Worm (Caenorhabditis elegans) whole organism, midembryonic: ENCODE measurements around the gene gar-3.

ENCODE experiments used
- T22C8.4 ChIP-seq: fragments of 200-800 bp; sonication (Bioruptor generic); IDR thresholded peaks from 2 replicates; pipeline ENCODE4 v1.3.6; 2022; ENCODE audit warnings: missing genetic modification characterization, missing compliant biosample characterization
- cog-1 ChIP-seq: sonication (generic microtip); optimal IDR thresholded peaks from 2 replicates; lab custom pipeline; 2016; ENCODE audit warnings: missing genetic modification characterization, missing compliant biosample characterization
- flt-1 ChIP-seq: fragments of 200-800 bp; sonication (Bioruptor generic); IDR thresholded peaks from 2 replicates; pipeline ENCODE4 v1.3.6; 2022; ENCODE audit warnings: missing genetic modification characterization, missing compliant biosample characterization
- klf-2 ChIP-seq: fragments of 200-800 bp; sonication (Bioruptor generic); conservative IDR thresholded peaks from 2 replicates; pipeline ENCODE4 v1.3.6; 2022; ENCODE audit warnings: missing genetic modification reagents, missing genetic modification characterization, missing compliant biosample characterization
- med-1 ChIP-seq: sonication (generic microtip); optimal IDR thresholded peaks from 2 replicates; lab custom pipeline; 2017; ENCODE audit warnings: missing genetic modification characterization, mild to moderate bottlenecking, missing compliant biosample characterization, antibody characterized with exemption, missing genetic modification reagents; ENCODE audit not compliant: insufficient read depth
- ref-1 ChIP-seq: fragments of 200-800 bp; sonication (Bioruptor generic); conservative IDR thresholded peaks from 2 replicates; pipeline ENCODE4 v1.3.6; 2022; ENCODE audit warnings: missing genetic modification reagents, missing genetic modification characterization, missing compliant biosample characterization
- tab-1 ChIP-seq: fragments of 200-800 bp; sonication (Bioruptor generic); IDR thresholded peaks from 2 replicates; pipeline ENCODE4 v1.3.6; 2022; ENCODE audit warnings: missing genetic modification characterization, missing compliant biosample characterization
- ztf-23 ChIP-seq: fragments of 200-800 bp; sonication (Bioruptor generic); IDR thresholded peaks from 2 replicates; pipeline ENCODE4 v1.3.6; 2022; ENCODE audit warnings: missing genetic modification reagents, missing genetic modification characterization, missing compliant biosample characterization
- ztf-29 ChIP-seq: fragments of 200-800 bp; sonication (Bioruptor generic); IDR thresholded peaks from 2 replicates; pipeline ENCODE4 v1.3.6; 2022; ENCODE audit warnings: missing genetic modification reagents, missing genetic modification characterization, missing compliant biosample characterization

The gar-3 gene

ce11 chrV:14579619-14580018 is at the start of gene gar-3:
Gene gar-3, minus strand, starts transcription at chrV:14579719.
- TF ChIP-seq ztf-23 (GFP tag; lab: Robert Waterston, UW) = no peak
- TF ChIP-seq ref-1 (GFP tag; lab: Robert Waterston, UW) = no peak
- no peak for TF ChIP-seq cog-1 (tag; lab: Kevin White, UChicago)
- no peak for TF ChIP-seq tab-1 (GFP tag; lab: Robert Waterston, UW)
- TF ChIP-seq med-1 (GFP tag; lab: Kevin White, UChicago) = no peak
- no peak for TF ChIP-seq ztf-29
- no peak for TF ChIP-seq flt-1
- no peak for TF ChIP-seq klf-2 (GFP tag; lab: Robert Waterston, UW)
- TF ChIP-seq T22C8.4 = no peak

ce11 chrV:14625662-14626061 is 46.1 kb upstream of the gar-3 start:
- no peak for TF ChIP-seq cog-1 (tag; lab: Kevin White, UChicago)
- TF ChIP-seq ztf-29 = no peak
- no peak for TF ChIP-seq tab-1 (GFP tag; lab: Robert Waterston, UW)
- TF ChIP-seq ref-1 (GFP tag; lab: Robert Waterston, UW) = no peak
- no peak for TF ChIP-seq klf-2 (GFP tag; lab: Robert Waterston, UW)
- no peak for TF ChIP-seq ztf-23 (GFP tag; lab: Robert Waterston, UW)
- no peak for TF ChIP-seq flt-1
- TF ChIP-seq T22C8.4 = no peak
- TF ChIP-seq med-1 (GFP tag; lab: Kevin White, UChicago) = no peak

ce11 chrV:14620835-14621234 is 41.3 kb upstream of the gar-3 start, which contains the start of gene hot-1:
Gene hot-1, plus strand, starts transcription at chrV:14621135.
- TF ChIP-seq klf-2 (GFP tag; lab: Robert Waterston, UW) (no peak), ref-1 (GFP tag; lab: Robert Waterston, UW) (no peak), med-1 (GFP tag; lab: Kevin White, UChicago) (no peak), ztf-29 (no peak), cog-1 (tag; lab: Kevin White, UChicago) (no peak), tab-1 (GFP tag; lab: Robert Waterston, UW) (no peak), T22C8.4 (no peak), flt-1 (no peak), ztf-23 (GFP tag; lab: Robert Waterston, UW) (no peak)

ce11 chrV:14620311-14620710 is 40.8 kb upstream of the gar-3 start:
- no peak for TF ChIP-seq klf-2 (GFP tag; lab: Robert Waterston, UW)
- TF ChIP-seq ztf-23 (GFP tag; lab: Robert Waterston, UW) = no peak
- no peak for TF ChIP-seq ref-1 (GFP tag; lab: Robert Waterston, UW)
- TF ChIP-seq med-1 (GFP tag; lab: Kevin White, UChicago) = no peak
- TF ChIP-seq cog-1 (tag; lab: Kevin White, UChicago) = no peak
- no peak for TF ChIP-seq flt-1
- TF ChIP-seq T22C8.4 = no peak
- no peak for TF ChIP-seq ztf-29
- TF ChIP-seq tab-1 (GFP tag; lab: Robert Waterston, UW) = no peak

ce11 chrV:14617711-14618110 is 38.2 kb upstream of the gar-3 start:
- TF ChIP-seq T22C8.4 (no peak), cog-1 (tag; lab: Kevin White, UChicago) (no peak), klf-2 (GFP tag; lab: Robert Waterston, UW) (no peak), ref-1 (GFP tag; lab: Robert Waterston, UW) (no peak), med-1 (GFP tag; lab: Kevin White, UChicago) (no peak), tab-1 (GFP tag; lab: Robert Waterston, UW) (no peak), ztf-29 (no peak), ztf-23 (GFP tag; lab: Robert Waterston, UW) (no peak), flt-1 (no peak)

- TF ChIP-seq klf-2 (GFP tag; lab: Robert Waterston, UW) = no peak
- no peak for TF ChIP-seq cog-1 (tag; lab: Kevin White, UChicago)
Measured at ce11 chrV:14615671-14616070, 36.2 kb upstream of the gar-3 start.

- TF ChIP-seq T22C8.4 = no peak
- TF ChIP-seq ztf-23 (GFP tag; lab: Robert Waterston, UW) = no peak
- no peak for TF ChIP-seq cog-1 (tag; lab: Kevin White, UChicago)
- TF ChIP-seq klf-2 (GFP tag; lab: Robert Waterston, UW) = no peak
- no peak for TF ChIP-seq tab-1 (GFP tag; lab: Robert Waterston, UW)
- no peak for TF ChIP-seq med-1 (GFP tag; lab: Kevin White, UChicago)
- no peak for TF ChIP-seq ref-1 (GFP tag; lab: Robert Waterston, UW)
- TF ChIP-seq ztf-29 = no peak
Measured at ce11 chrV:14614454-14614853, 34.9 kb upstream of the gar-3 start.

ce11 chrV:14612168-14612567 is 32.6 kb upstream of the gar-3 start, which contains the start of the genes R11H6.5 and ccnk-1:
Gene R11H6.5, minus strand, starts transcription at chrV:14612222.
Gene ccnk-1, plus strand, starts transcription at chrV:14612548.
- no peak for TF ChIP-seq cog-1 (tag; lab: Kevin White, UChicago)
- no peak for TF ChIP-seq ref-1 (GFP tag; lab: Robert Waterston, UW)
- TF ChIP-seq T22C8.4 = no peak
- TF ChIP-seq flt-1 = no peak
- no peak for TF ChIP-seq ztf-23 (GFP tag; lab: Robert Waterston, UW)
- TF ChIP-seq ztf-29 = no peak
- no peak for TF ChIP-seq klf-2 (GFP tag; lab: Robert Waterston, UW)

ce11 chrV:14610781-14611180 is 31.3 kb upstream of the gar-3 start:
- no peak for TF ChIP-seq med-1 (GFP tag; lab: Kevin White, UChicago)

ce11 chrV:14609643-14610042 is 30.1 kb upstream of the gar-3 start, which contains the start of gene R11H6.4:
Gene R11H6.4, plus strand, starts transcription at chrV:14609943.
- no peak for TF ChIP-seq med-1 (GFP tag; lab: Kevin White, UChicago)
